Fruit fly (Drosophila melanogaster) whole organism, embryonic: ENCODE measurements around the gene Ankrd49.
A peak's percentile ranks its signal among the peaks of the same experiment; 100 is the strongest.

Source experiments
- Adf1 ChIP-seq: fragments of 200-800 bp; sonication (Bioruptor generic); IDR thresholded peaks from 2 replicates; pipeline ENCODE4 v1.3.6; 2022; ENCODE audit warnings: missing biosample characterization, missing genetic modification characterization
- C15 ChIP-seq: fragments of 200-800 bp; sonication (Bioruptor generic); IDR thresholded peaks from 3 replicates; pipeline ENCODE4 v1.3.6; 2022; ENCODE audit warnings: missing biosample characterization, missing genetic modification characterization
- CG10431 ChIP-seq: fragments of 200-800 bp; sonication (Bioruptor generic); optimal IDR thresholded peaks from 3 replicates; lab custom pipeline; 2018; ENCODE audit warnings: missing biosample characterization, mild to moderate bottlenecking, missing genetic modification characterization
- CG11093 ChIP-seq: fragments of 200-800 bp; sonication (Bioruptor generic); IDR thresholded peaks from 3 replicates; pipeline ENCODE4 v1.3.6; 2022; ENCODE audit warnings: missing biosample characterization, missing genetic modification characterization
- CG12155 ChIP-seq: fragments of 200-800 bp; sonication (Bioruptor generic); optimal IDR thresholded peaks from 3 replicates; lab custom pipeline; 2016; ENCODE audit warnings: missing biosample characterization, missing genetic modification characterization
- CG13296 ChIP-seq: fragments of 200-800 bp; sonication (Bioruptor generic); optimal IDR thresholded peaks from 3 replicates; lab custom pipeline; 2018; ENCODE audit warnings: missing biosample characterization, mild to moderate bottlenecking, missing genetic modification characterization
- CG13624 ChIP-seq: fragments of 200-800 bp; sonication (Bioruptor generic); optimal IDR thresholded peaks from 2 replicates; lab custom pipeline; 2016; ENCODE audit warnings: missing biosample characterization, missing genetic modification characterization
- CG15514 ChIP-seq: fragments of 200-800 bp; sonication (Bioruptor generic); optimal IDR thresholded peaks from 3 replicates; lab custom pipeline; 2017; ENCODE audit warnings: missing biosample characterization, missing genetic modification characterization, mild to moderate bottlenecking, moderate library complexity, missing genetic modification reagents
- CG1647 ChIP-seq: fragments of 200-800 bp; sonication (Bioruptor generic); optimal IDR thresholded peaks from 3 replicates; lab custom pipeline; 2016; ENCODE audit warnings: missing biosample characterization, missing genetic modification characterization
- CG17328 ChIP-seq: fragments of 200-800 bp; sonication (Bioruptor generic); IDR thresholded peaks from 2 replicates; pipeline ENCODE4 v1.3.6; 2022; ENCODE audit warnings: missing biosample characterization, missing genetic modification characterization
- CG17912 ChIP-seq: fragments of 200-800 bp; sonication (Bioruptor generic); optimal IDR thresholded peaks from 2 replicates; lab custom pipeline; 2018; ENCODE audit warnings: missing biosample characterization, mild to moderate bottlenecking, missing genetic modification characterization
- CG2678 ChIP-seq: fragments of 200-800 bp; sonication (Bioruptor generic); optimal IDR thresholded peaks from 3 replicates; lab custom pipeline; 2019; ENCODE audit warnings: missing biosample characterization, mild to moderate bottlenecking, missing genetic modification characterization, moderate library complexity
- CG2875 ChIP-seq: fragments of 200-800 bp; sonication (Bioruptor generic); optimal IDR thresholded peaks from 2 replicates; lab custom pipeline; 2017; ENCODE audit warnings: missing biosample characterization, mild to moderate bottlenecking, missing genetic modification characterization, missing genetic modification reagents
- CG3065 ChIP-seq: fragments of 200-800 bp; sonication (Bioruptor generic); optimal IDR thresholded peaks from 2 replicates; lab custom pipeline; 2016; ENCODE audit warnings: missing biosample characterization, missing genetic modification characterization
- CG3163 ChIP-seq: fragments of 200-800 bp; sonication (Bioruptor generic); optimal IDR thresholded peaks from 3 replicates; lab custom pipeline; 2016; ENCODE audit warnings: missing biosample characterization, missing genetic modification characterization
- CG33213 ChIP-seq: fragments of 200-800 bp; sonication (Bioruptor generic); optimal IDR thresholded peaks from 3 replicates; lab custom pipeline; 2016; ENCODE audit warnings: missing biosample characterization, missing genetic modification characterization
- CG4360 ChIP-seq: fragments of 200-800 bp; sonication (Bioruptor generic); IDR thresholded peaks from 2 replicates; pipeline ENCODE4 v1.3.6; 2022; ENCODE audit warnings: missing biosample characterization, missing genetic modification characterization
- CG5245 ChIP-seq: fragments of 200-800 bp; sonication (Bioruptor generic); optimal IDR thresholded peaks from 3 replicates; lab custom pipeline; 2016; ENCODE audit warnings: missing biosample characterization, missing genetic modification characterization
- CG7357 ChIP-seq: fragments of 200-800 bp; sonication (Bioruptor generic); IDR thresholded peaks from 3 replicates; pipeline ENCODE4 v1.3.6; 2022; ENCODE audit warnings: missing biosample characterization, missing genetic modification characterization
- CG7786 ChIP-seq: fragments of 200-800 bp; sonication (Bioruptor generic); optimal IDR thresholded peaks from 2 replicates; lab custom pipeline; 2016; ENCODE audit warnings: missing biosample characterization, missing genetic modification characterization
- CG8359 ChIP-seq: fragments of 200-800 bp; sonication (Bioruptor generic); optimal IDR thresholded peaks from 2 replicates; lab custom pipeline; 2017; ENCODE audit warnings: missing biosample characterization, mild to moderate bottlenecking, missing genetic modification characterization, borderline replicate concordance
- CG8478 ChIP-seq: fragments of >200 bp; optimal IDR thresholded peaks from 2 replicates; lab custom pipeline; 2018
- CrebB ChIP-seq: fragments of 200-800 bp; sonication (Bioruptor generic); optimal IDR thresholded peaks from 3 replicates; lab custom pipeline; 2018; ENCODE audit warnings: missing biosample characterization, mild to moderate bottlenecking, missing genetic modification characterization
- Deaf1 ChIP-seq: fragments of 200-800 bp; optimal IDR thresholded peaks from 3 replicates; lab custom pipeline; 2019; ENCODE audit warnings: missing biosample characterization, mild to moderate bottlenecking, missing genetic modification characterization, moderate library complexity
- Eip74EF ChIP-seq, 2 experiments: fragments of 200-800 bp in 1 of 2; fragments of >200 bp in 1 of 2; sonication (Bioruptor generic) in 1 of 2; optimal IDR thresholded peaks; 2 replicates each; lab custom pipeline; 2017 to 2019; ENCODE audit warnings: missing biosample characterization in 2 of 2, missing genetic modification characterization in 2 of 2, mild to moderate bottlenecking in 1 of 2, moderate library complexity in 1 of 2
- Ets97D ChIP-seq: fragments of 200-800 bp; sonication (Bioruptor generic); optimal IDR thresholded peaks from 3 replicates; lab custom pipeline; 2016; ENCODE audit warnings: missing biosample characterization, missing genetic modification characterization
- Fer2 ChIP-seq: fragments of 200-800 bp; sonication (Bioruptor generic); optimal IDR thresholded peaks from 2 replicates; lab custom pipeline; 2018; ENCODE audit warnings: missing biosample characterization, mild to moderate bottlenecking, missing genetic modification characterization, moderate library complexity
- Med ChIP-seq: fragments of 200-800 bp; sonication (Bioruptor generic); peaks from one replicate; lab custom pipeline; 2016; ENCODE audit warnings: missing biosample characterization, missing genetic modification characterization, mild to moderate bottlenecking, inconsistent platforms, moderate library complexity
- Mrtf ChIP-seq: fragments of 200-800 bp; sonication (Bioruptor generic); IDR thresholded peaks from 3 replicates; pipeline ENCODE4 v1.3.6; 2022; ENCODE audit warnings: missing biosample characterization, missing genetic modification characterization
- NC2β ChIP-seq: fragments of 200-800 bp; sonication (Bioruptor generic); optimal IDR thresholded peaks from 2 replicates; lab custom pipeline; 2016; ENCODE audit warnings: missing biosample characterization, missing genetic modification characterization
- NK7.1 ChIP-seq: fragments of 200-800 bp; sonication (Bioruptor generic); optimal IDR thresholded peaks from 3 replicates; lab custom pipeline; 2016; ENCODE audit warnings: missing biosample characterization, missing genetic modification characterization
- NfI ChIP-seq: fragments of 200-800 bp; sonication (Bioruptor generic); optimal IDR thresholded peaks from 3 replicates; lab custom pipeline; 2018; ENCODE audit warnings: missing biosample characterization, mild to moderate bottlenecking, missing genetic modification characterization, moderate library complexity
- Rx ChIP-seq: fragments of 200-800 bp; sonication (Bioruptor generic); IDR thresholded peaks from 2 replicates; pipeline ENCODE4 v1.3.6; 2022; ENCODE audit warnings: missing biosample characterization, missing genetic modification characterization
- Sox100B ChIP-seq: fragments of 200-800 bp; sonication (Bioruptor generic); optimal IDR thresholded peaks from 3 replicates; lab custom pipeline; 2018; ENCODE audit warnings: missing biosample characterization, mild to moderate bottlenecking, missing genetic modification characterization
- Xbp1 ChIP-seq: fragments of 200-800 bp; sonication (Bioruptor generic); optimal IDR thresholded peaks from 3 replicates; lab custom pipeline; 2016; ENCODE audit warnings: missing biosample characterization, mild to moderate bottlenecking, missing genetic modification characterization
- bab2 ChIP-seq: fragments of 200-800 bp; sonication (Bioruptor generic); optimal IDR thresholded peaks from 2 replicates; lab custom pipeline; 2016; ENCODE audit warnings: missing biosample characterization, missing genetic modification characterization
- cg ChIP-seq: fragments of 200-800 bp; sonication (Bioruptor generic); optimal IDR thresholded peaks from 3 replicates; lab custom pipeline; 2019; ENCODE audit warnings: missing biosample characterization, mild to moderate bottlenecking, missing genetic modification characterization, moderate library complexity
- croc ChIP-seq: fragments of 200-800 bp; sonication (Bioruptor generic); conservative IDR thresholded peaks from 3 replicates; pipeline ENCODE4 v1.3.6; 2022; ENCODE audit warnings: missing biosample characterization, missing genetic modification characterization
- dimm ChIP-seq: fragments of 200-800 bp; sonication (Bioruptor generic); IDR thresholded peaks from 2 replicates; pipeline ENCODE4 v1.3.6; 2022; ENCODE audit warnings: missing biosample characterization, missing genetic modification characterization
- disco-r ChIP-seq: fragments of 200-800 bp; sonication (Bioruptor generic); optimal IDR thresholded peaks from 2 replicates; lab custom pipeline; 2016; ENCODE audit warnings: missing biosample characterization, missing genetic modification characterization
- dmrt11E ChIP-seq: fragments of 200-800 bp; sonication (Bioruptor generic); optimal IDR thresholded peaks from 3 replicates; lab custom pipeline; 2018; ENCODE audit warnings: missing biosample characterization, mild to moderate bottlenecking, missing genetic modification characterization, moderate library complexity
- klu ChIP-seq: fragments of 200-800 bp; sonication (Bioruptor generic); IDR thresholded peaks from 2 replicates; pipeline ENCODE4 v1.3.6; 2022; ENCODE audit warnings: missing biosample characterization, missing genetic modification characterization
- lbe ChIP-seq: fragments of 200-800 bp; sonication (Bioruptor generic); optimal IDR thresholded peaks from 2 replicates; lab custom pipeline; 2016; ENCODE audit warnings: missing biosample characterization, mild to moderate bottlenecking, missing genetic modification characterization
- org-1 ChIP-seq: fragments of 200-800 bp; sonication (Bioruptor generic); optimal IDR thresholded peaks from 2 replicates; lab custom pipeline; 2017; ENCODE audit warnings: missing biosample characterization, missing genetic modification characterization
- p53 ChIP-seq: fragments of 200-800 bp; sonication (Bioruptor generic); optimal IDR thresholded peaks from 2 replicates; lab custom pipeline; 2016; ENCODE audit warnings: missing biosample characterization, missing genetic modification characterization
- pho ChIP-seq: fragments of 200-800 bp; sonication (Bioruptor generic); optimal IDR thresholded peaks from 2 replicates; lab custom pipeline; 2016; ENCODE audit warnings: missing biosample characterization, missing genetic modification characterization
- pum ChIP-seq: fragments of 200-800 bp; sonication (Bioruptor generic); optimal IDR thresholded peaks from 2 replicates; lab custom pipeline; 2016; ENCODE audit warnings: missing biosample characterization, missing genetic modification characterization
- ranshi ChIP-seq: fragments of 200-800 bp; sonication (Bioruptor generic); IDR thresholded peaks from 2 replicates; pipeline ENCODE4 v1.3.6; 2022; ENCODE audit warnings: missing biosample characterization, missing genetic modification characterization
- sug ChIP-seq: fragments of 200-800 bp; optimal IDR thresholded peaks from 2 replicates; lab custom pipeline; 2019; ENCODE audit warnings: missing biosample characterization, mild to moderate bottlenecking, missing genetic modification characterization, moderate library complexity
- trem ChIP-seq: fragments of 200-800 bp; optimal IDR thresholded peaks from 3 replicates; lab custom pipeline; 2019; ENCODE audit warnings: missing biosample characterization, mild to moderate bottlenecking, missing genetic modification characterization, moderate library complexity
- vvl ChIP-seq: fragments of 200-800 bp; sonication (Bioruptor generic); IDR thresholded peaks from 2 replicates; pipeline ENCODE4 v1.3.6; 2022; ENCODE audit warnings: missing biosample characterization, missing genetic modification characterization

The Ankrd49 gene

dm6 chr2L:15009703-15010102 lies 2.5 kb upstream of the Ankrd49 start, which contains the start of the genes THG and Rnmt (continued):
- TF ChIP-seq vvl (GFP tag; lab: Robert Waterston, UW), result peak; percentile 92
- TF ChIP-seq Eip74EF (GFP tag; optimal IDR thresholded peaks at IDR 0.05; lab: Kevin White, UChicago), result peak in 1 of 2 experiments; percentile 1
- peak; percentile 83 for TF ChIP-seq NfI (GFP tag; lab: Kevin White, UChicago)
- peak; percentile 91 for TF ChIP-seq Xbp1 (GFP tag; lab: Kevin White, UChicago)
- TF ChIP-seq klu (GFP tag; lab: Robert Waterston, UW), result peak; percentile 67; the same call in 1 of the 2 replicates
- TF ChIP-seq Fer2, result peak; percentile 77
- peak; percentile 45 for TF ChIP-seq CG2875 (GFP tag; lab: Kevin White, UChicago)
- peak; percentile 88 for TF ChIP-seq NC2β
- TF ChIP-seq org-1, result no peak
- TF ChIP-seq C15 (GFP tag; lab: Robert Waterston, UW), result peak; percentile 60; the same call in 1 of the 3 replicates
- no peak for TF ChIP-seq CG4360 (GFP tag; lab: Robert Waterston, UW)
- TF ChIP-seq dmrt11E (tag; lab: Kevin White, UChicago), result peak; percentile 88
- peak; percentile 33 for TF ChIP-seq p53
- peak; percentile 75 for TF ChIP-seq Rx
- peak; percentile 56 for TF ChIP-seq Deaf1 (tag; lab: Kevin White, UChicago)
- peak; percentile 16 for TF ChIP-seq CG3163 (GFP tag; lab: Kevin White, UChicago)
- TF ChIP-seq disco-r (GFP tag; lab: Kevin White, UChicago), result peak; percentile 13
- TF ChIP-seq dimm (GFP tag; lab: Robert Waterston, UW), result peak; percentile 42; the same call in 1 of the 2 replicates
- TF ChIP-seq CG2678 (tag; lab: Kevin White, UChicago), result peak; percentile 81
- peak; percentile 0 for TF ChIP-seq NK7.1
- TF ChIP-seq CG5245 (GFP tag; lab: Kevin White, UChicago), result peak; percentile 59
- TF ChIP-seq CG13624 (GFP tag; lab: Kevin White, UChicago), result peak; percentile 73
- TF ChIP-seq lbe (GFP tag; lab: Kevin White, UChicago), result peak; percentile 81
- peak; percentile 84 for TF ChIP-seq CG12155 (GFP tag; lab: Kevin White, UChicago)
- TF ChIP-seq CG7357 (GFP tag; lab: Robert Waterston, UW), result no peak; the same call in 2 of the 3 replicates
- peak; percentile 2 for TF ChIP-seq CG17912 (GFP tag; lab: Kevin White, UChicago)
- TF ChIP-seq CG1647 (GFP tag; lab: Kevin White, UChicago), result peak; percentile 54
- TF ChIP-seq Mrtf (GFP tag; lab: Robert Waterston, UW), result peak; percentile 80
- TF ChIP-seq pho, result peak; percentile 67
- TF ChIP-seq cg (GFP tag; lab: Kevin White, UChicago), result no peak
- TF ChIP-seq CG17328, result peak; percentile 86
- peak; percentile 44 for TF ChIP-seq CG33213 (GFP tag; lab: Kevin White, UChicago)
- TF ChIP-seq CG7786 (GFP tag; lab: Kevin White, UChicago), result peak; percentile 50
- peak; percentile 7 for TF ChIP-seq CG10431 (GFP tag; lab: Kevin White, UChicago)
- TF ChIP-seq CG15514 (GFP tag; lab: Kevin White, UChicago), result peak; percentile 56
- TF ChIP-seq CG11093 (GFP tag; lab: Robert Waterston, UW), result peak; percentile 42; the same call in 2 of the 3 replicates
- TF ChIP-seq Adf1 (GFP tag; lab: Robert Waterston, UW), result peak; percentile 19; the same call in 1 of the 2 replicates
- peak; percentile 65 for TF ChIP-seq croc (GFP tag; lab: Robert Waterston, UW)
- TF ChIP-seq Ets97D (GFP tag; lab: Kevin White, UChicago), result peak; percentile 71
- peak; percentile 68 for TF ChIP-seq CG13296 (GFP tag; lab: Kevin White, UChicago)
- TF ChIP-seq Med (GFP tag; lab: Kevin White, UChicago), result peak; percentile 95
- TF ChIP-seq CG3065 (GFP tag; lab: Kevin White, UChicago), result peak; percentile 63
- peak; percentile 60 for TF ChIP-seq Sox100B (GFP tag; lab: Kevin White, UChicago)
- peak; percentile 61 for TF ChIP-seq CrebB (tag; lab: Kevin White, UChicago)
- peak; percentile 4 for TF ChIP-seq CG8359 (GFP tag; lab: Kevin White, UChicago)
- TF ChIP-seq pum (GFP tag; lab: Kevin White, UChicago), result peak; percentile 67
- peak; percentile 85 for TF ChIP-seq trem (tag; lab: Kevin White, UChicago)
- peak; percentile 75; the same call in 1 of the 2 replicates for TF ChIP-seq ranshi (GFP tag; lab: Robert Waterston, UW)
- TF ChIP-seq CG8478, result no peak
- peak; percentile 68 for TF ChIP-seq bab2 (GFP tag; lab: Kevin White, UChicago)
- peak; percentile 83 for TF ChIP-seq sug (tag; lab: Kevin White, UChicago)
